Worm (Caenorhabditis elegans) whole organism, late embryonic: Measurements from ENCODE around the gene K02F3.9.

Source experiments
- F13H6.1 ChIP-seq: sonication (generic microtip); optimal IDR thresholded peaks from 2 replicates; lab custom pipeline; 2016; ENCODE audit warnings: missing genetic modification characterization, missing compliant biosample characterization
- K02D7.2 ChIP-seq: sonication (generic microtip); optimal IDR thresholded peaks from 2 replicates; lab custom pipeline; 2017; ENCODE audit warnings: mild to moderate bottlenecking, missing genetic modification characterization, missing compliant biosample characterization
- T23F11.4 ChIP-seq: fragments of 200-800 bp; sonication (Bioruptor generic); optimal IDR thresholded peaks from 2 replicates; lab custom pipeline; 2018; ENCODE audit warnings: mild to moderate bottlenecking, missing genetic modification characterization, missing compliant biosample characterization
- ama-1 ChIP-seq: fragments of 150-350 bp; optimal IDR thresholded peaks from 2 replicates; lab custom pipeline; 2014
- ceh-14 ChIP-seq: sonication (generic microtip); optimal IDR thresholded peaks from 2 replicates; lab custom pipeline; 2016; ENCODE audit warnings: missing genotype, missing genetic modification characterization, missing compliant biosample characterization
- ceh-18 ChIP-seq: sonication (generic microtip); optimal IDR thresholded peaks from 2 replicates; lab custom pipeline; 2016; ENCODE audit warnings: missing genetic modification characterization, missing compliant biosample characterization
- ceh-24 ChIP-seq: sonication (generic microtip); optimal IDR thresholded peaks from 2 replicates; lab custom pipeline; 2016; ENCODE audit warnings: mild to moderate bottlenecking, missing genetic modification characterization, missing compliant biosample characterization
- ceh-30 ChIP-seq: fragments of 150-350 bp; optimal IDR thresholded peaks from 2 replicates; lab custom pipeline; 2014; ENCODE audit warnings: missing biosample characterization, missing genetic modification characterization
- ceh-34 ChIP-seq: sonication (generic microtip); optimal IDR thresholded peaks from 2 replicates; lab custom pipeline; 2016; ENCODE audit warnings: mild to moderate bottlenecking, missing genetic modification characterization, missing compliant biosample characterization
- ceh-45 ChIP-seq: fragments of 200-800 bp; sonication (Bioruptor generic); IDR thresholded peaks from 2 replicates; pipeline ENCODE4 v1.3.6; 2022; ENCODE audit warnings: missing genetic modification reagents, missing genetic modification characterization, missing compliant biosample characterization
- ceh-48 ChIP-seq: sonication (generic microtip); optimal IDR thresholded peaks from 2 replicates; lab custom pipeline; 2016; ENCODE audit warnings: missing genetic modification characterization, inconsistent platforms, missing compliant biosample characterization
- ceh-9 ChIP-seq: sonication (generic microtip); optimal IDR thresholded peaks from 2 replicates; lab custom pipeline; 2016; ENCODE audit warnings: mild to moderate bottlenecking, missing genetic modification characterization, inconsistent platforms, missing compliant biosample characterization
- che-1 ChIP-seq: sonication (generic microtip); optimal IDR thresholded peaks from 2 replicates; lab custom pipeline; 2016; ENCODE audit warnings: mild to moderate bottlenecking, missing genetic modification characterization, missing compliant biosample characterization
- dve-1 ChIP-seq: sonication (generic microtip); optimal IDR thresholded peaks from 2 replicates; lab custom pipeline; 2017; ENCODE audit warnings: antibody characterized with exemption, mild to moderate bottlenecking, missing genetic modification characterization, missing compliant biosample characterization
- elt-2 ChIP-seq: sonication (generic microtip); optimal IDR thresholded peaks from 2 replicates; lab custom pipeline; 2016; ENCODE audit warnings: missing genetic modification reagents, missing genetic modification characterization, missing compliant biosample characterization
- elt-4 ChIP-seq: sonication (generic microtip); optimal IDR thresholded peaks from 2 replicates; lab custom pipeline; 2016; ENCODE audit warnings: missing genetic modification characterization, missing compliant biosample characterization
- eyg-1 ChIP-seq: sonication (generic microtip); optimal IDR thresholded peaks from 2 replicates; lab custom pipeline; 2016; ENCODE audit warnings: missing genotype, missing genetic modification characterization, missing compliant biosample characterization
- fax-1 ChIP-seq: sonication (generic microtip); optimal IDR thresholded peaks from 2 replicates; lab custom pipeline; 2016; ENCODE audit warnings: missing genotype, missing genetic modification characterization, missing compliant biosample characterization
- fkh-10 ChIP-seq: fragments of 150-350 bp; optimal IDR thresholded peaks from 2 replicates; lab custom pipeline; 2014; ENCODE audit warnings: missing biosample characterization, missing genetic modification reagents, missing genetic modification characterization
- fkh-6 ChIP-seq: sonication (generic microtip); optimal IDR thresholded peaks from 2 replicates; lab custom pipeline; 2016; ENCODE audit warnings: missing genetic modification characterization, missing compliant biosample characterization
- hlh-13 ChIP-seq: fragments of 200-800 bp; sonication (Bioruptor generic); optimal IDR thresholded peaks from 2 replicates; lab custom pipeline; 2018; ENCODE audit warnings: mild to moderate bottlenecking, missing genetic modification characterization, missing compliant biosample characterization
- hlh-30 ChIP-seq: sonication (generic microtip); optimal IDR thresholded peaks from 2 replicates; lab custom pipeline; 2017; ENCODE audit warnings: antibody characterized with exemption, missing genetic modification characterization, missing compliant biosample characterization; ENCODE audit not compliant: insufficient read depth
- hlh-6 ChIP-seq: sonication (generic microtip); optimal IDR thresholded peaks from 2 replicates; lab custom pipeline; 2016; ENCODE audit warnings: missing genotype, missing genetic modification characterization, missing compliant biosample characterization
- hlh-8 ChIP-seq: sonication (generic microtip); optimal IDR thresholded peaks from 2 replicates; lab custom pipeline; 2016; ENCODE audit warnings: missing genotype, missing genetic modification characterization, missing compliant biosample characterization
- lim-6 ChIP-seq: sonication (generic microtip); optimal IDR thresholded peaks from 2 replicates; lab custom pipeline; 2016; ENCODE audit warnings: missing genetic modification characterization, missing compliant biosample characterization
- lin-11 ChIP-seq: fragments of 200-800 bp; sonication (Bioruptor generic); optimal IDR thresholded peaks from 2 replicates; lab custom pipeline; 2018; ENCODE audit warnings: mild to moderate bottlenecking, missing genetic modification characterization, missing compliant biosample characterization
- madf-2 ChIP-seq: sonication (generic microtip); optimal IDR thresholded peaks from 2 replicates; lab custom pipeline; 2017; ENCODE audit warnings: missing genetic modification characterization, missing compliant biosample characterization
- mec-3 ChIP-seq: sonication (generic microtip); optimal IDR thresholded peaks from 2 replicates; lab custom pipeline; 2016; ENCODE audit warnings: borderline replicate concordance, missing genetic modification characterization, missing compliant biosample characterization
- nfya-1 ChIP-seq: sonication (generic microtip); optimal IDR thresholded peaks from 2 replicates; lab custom pipeline; 2017; ENCODE audit warnings: missing genetic modification characterization, mild to moderate bottlenecking, missing compliant biosample characterization, antibody characterized with exemption, moderate library complexity
- nhr-11 ChIP-seq: fragments of 150-350 bp; optimal IDR thresholded peaks from 2 replicates; lab custom pipeline; 2014; ENCODE audit warnings: missing biosample characterization, missing genetic modification characterization
- nhr-232 ChIP-seq: sonication (generic microtip); optimal IDR thresholded peaks from 2 replicates; lab custom pipeline; 2016; ENCODE audit warnings: missing genetic modification characterization, missing compliant biosample characterization
- odd-2 ChIP-seq: sonication (generic microtip); optimal IDR thresholded peaks from 2 replicates; lab custom pipeline; 2017; ENCODE audit warnings: antibody characterized with exemption, mild to moderate bottlenecking, missing genetic modification characterization, missing compliant biosample characterization
- pag-3 ChIP-seq: sonication (generic microtip); optimal IDR thresholded peaks from 2 replicates; lab custom pipeline; 2016; ENCODE audit warnings: missing compliant biosample characterization, missing genetic modification characterization, borderline replicate concordance
- pat-9 ChIP-seq: fragments of 200-800 bp; sonication (Bioruptor generic); optimal IDR thresholded peaks from 2 replicates; lab custom pipeline; 2018; ENCODE audit warnings: mild to moderate bottlenecking, missing genetic modification characterization, moderate library complexity, missing compliant biosample characterization
- pha-4 ChIP-seq: fragments of 150-350 bp; optimal IDR thresholded peaks from 2 replicates; lab custom pipeline; 2018; ENCODE audit warnings: missing biosample characterization, missing genetic modification reagents, missing genetic modification characterization
- pqm-1 ChIP-seq: sonication (generic microtip); optimal IDR thresholded peaks from 2 replicates; lab custom pipeline; 2016; ENCODE audit warnings: missing genetic modification characterization, missing compliant biosample characterization
- rnt-1 ChIP-seq: sonication (generic microtip); optimal IDR thresholded peaks from 2 replicates; lab custom pipeline; 2016; ENCODE audit warnings: missing genetic modification characterization, missing compliant biosample characterization
- sox-4 ChIP-seq: sonication (generic microtip); optimal IDR thresholded peaks from 2 replicates; lab custom pipeline; 2017; ENCODE audit warnings: mild to moderate bottlenecking, missing genetic modification characterization, inconsistent platforms, missing compliant biosample characterization
- syd-9 ChIP-seq: sonication (generic microtip); optimal IDR thresholded peaks from 2 replicates; lab custom pipeline; 2016; ENCODE audit warnings: mild to moderate bottlenecking, missing genetic modification characterization, moderate library complexity, missing compliant biosample characterization
- tbx-2 ChIP-seq: sonication (generic microtip); optimal IDR thresholded peaks from 2 replicates; lab custom pipeline; 2016; ENCODE audit warnings: missing genetic modification characterization, missing compliant biosample characterization
- tbx-7 ChIP-seq: sonication (generic microtip); optimal IDR thresholded peaks from 2 replicates; lab custom pipeline; 2016; ENCODE audit warnings: missing genotype, missing genetic modification characterization, missing compliant biosample characterization
- ttx-3 ChIP-seq: sonication (generic microtip); optimal IDR thresholded peaks from 2 replicates; lab custom pipeline; 2016; ENCODE audit warnings: missing genetic modification reagents, missing genetic modification characterization, missing compliant biosample characterization
- unc-3 ChIP-seq, 2 experiments: fragments of 200-800 bp in 1 of 2; sonication (Bioruptor generic) in 1 of 2; sonication (generic microtip) in 1 of 2; conservative IDR thresholded peaks in 1 of 2; optimal IDR thresholded peaks in 1 of 2; 2 replicates each; pipeline versions ENCODE4 v1.3.6 to Lab custom; 2016 to 2022; ENCODE audit warnings: missing compliant biosample characterization in 2 of 2, missing genetic modification characterization in 2 of 2, missing genetic modification reagents in 1 of 2
- unc-42 ChIP-seq: sonication (generic microtip); optimal IDR thresholded peaks from 2 replicates; lab custom pipeline; 2016; ENCODE audit warnings: missing genotype, missing genetic modification characterization, missing compliant biosample characterization
- unc-55 ChIP-seq: sonication (generic microtip); optimal IDR thresholded peaks from 2 replicates; lab custom pipeline; 2017; ENCODE audit warnings: missing biosample characterization, missing genetic modification reagents, missing genetic modification characterization
- zip-5 ChIP-seq: sonication (generic microtip); optimal IDR thresholded peaks from 2 replicates; lab custom pipeline; 2016; ENCODE audit warnings: missing genetic modification characterization, missing compliant biosample characterization
- ztf-16 ChIP-seq: sonication (generic microtip); optimal IDR thresholded peaks from 2 replicates; lab custom pipeline; 2017; ENCODE audit warnings: missing genetic modification characterization, missing compliant biosample characterization

Gene K02F3.9

DNA sequence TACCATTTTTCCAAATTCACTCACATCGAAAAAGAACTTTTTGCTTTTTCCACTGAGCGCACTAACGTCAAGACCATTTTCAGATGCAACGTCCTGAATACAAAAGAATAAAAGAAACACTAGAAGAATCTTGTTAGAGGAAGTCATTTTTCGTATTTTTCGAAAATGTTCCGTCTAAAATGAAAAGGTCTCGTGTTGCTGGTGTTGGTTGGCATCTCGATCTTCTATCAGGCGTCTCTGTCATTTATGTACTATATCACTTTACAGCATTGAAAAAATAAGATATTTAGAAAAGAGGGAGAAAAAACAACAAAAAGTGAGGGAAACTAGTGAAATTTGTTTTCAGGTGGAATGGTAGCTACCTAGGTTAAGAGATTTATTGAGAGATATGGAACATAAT lies at the start of gene K02F3.9:
Gene K02F3.9, minus strand, starts transcription at position 190 of the 400 bp plus-strand sequence.
- TF ChIP-seq nhr-232 (tag; lab: Kevin White, UChicago) (no peak), madf-2 (tag; lab: Kevin White, UChicago) (no peak), eyg-1 (tag; lab: Kevin White, UChicago) (no peak), pag-3 (no peak), K02D7.2 (no peak), ama-1 (lab: Kevin White, UChicago) (no peak), fax-1 (tag; lab: Kevin White, UChicago) (no peak), ceh-30 (tag; lab: Kevin White, UChicago) (no peak), pha-4 (tag; lab: Kevin White, UChicago) (no peak), tbx-7 (tag; lab: Kevin White, UChicago) (no peak), zip-5 (tag; lab: Kevin White, UChicago) (no peak), mec-3 (no peak), fkh-6 (no peak), ceh-24 (tag; lab: Kevin White, UChicago) (no peak), sox-4 (tag; lab: Kevin White, UChicago) (no peak), hlh-6 (tag; lab: Kevin White, UChicago) (no peak), hlh-13 (GFP tag; lab: Kevin White, UChicago) (no peak), pat-9 (tag; lab: Kevin White, UChicago) (no peak), ttx-3 (tag; lab: Kevin White, UChicago) (no peak), pqm-1 (tag; lab: Kevin White, UChicago) (no peak)

DNA sequence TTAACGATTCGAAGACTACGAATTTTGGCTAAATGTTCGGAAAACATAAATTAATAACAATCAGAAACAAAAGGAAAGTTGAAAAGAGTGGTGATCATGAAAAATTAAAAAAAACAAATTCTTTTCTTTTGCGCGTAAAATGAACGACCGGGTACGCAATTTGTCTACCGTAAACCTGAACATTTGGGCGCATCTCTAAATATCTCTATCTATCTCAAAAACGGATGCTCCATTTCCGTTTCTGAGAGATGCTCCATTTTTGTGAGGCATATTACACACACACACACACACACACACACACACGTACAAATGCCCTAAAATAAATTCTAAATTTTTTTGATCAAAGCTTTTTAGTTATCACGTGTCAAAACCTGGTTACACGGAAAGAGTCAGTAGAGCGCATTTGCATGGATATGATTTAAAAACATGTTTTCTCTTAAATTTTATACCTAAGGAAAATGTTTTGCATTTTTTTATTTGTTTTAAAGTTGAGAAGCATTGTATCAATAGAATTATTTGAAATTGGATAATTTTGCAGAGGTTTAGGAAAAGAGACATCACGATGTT lies 47.9 kb upstream of the K02F3.9 start:
- no peak for TF ChIP-seq lin-11 (tag; lab: Kevin White, UChicago)
- no peak for TF ChIP-seq dve-1 (tag; lab: Kevin White, UChicago)
- TF ChIP-seq hlh-30: peak; percentile 48
- peak; percentile 40 for TF ChIP-seq unc-42

DNA sequence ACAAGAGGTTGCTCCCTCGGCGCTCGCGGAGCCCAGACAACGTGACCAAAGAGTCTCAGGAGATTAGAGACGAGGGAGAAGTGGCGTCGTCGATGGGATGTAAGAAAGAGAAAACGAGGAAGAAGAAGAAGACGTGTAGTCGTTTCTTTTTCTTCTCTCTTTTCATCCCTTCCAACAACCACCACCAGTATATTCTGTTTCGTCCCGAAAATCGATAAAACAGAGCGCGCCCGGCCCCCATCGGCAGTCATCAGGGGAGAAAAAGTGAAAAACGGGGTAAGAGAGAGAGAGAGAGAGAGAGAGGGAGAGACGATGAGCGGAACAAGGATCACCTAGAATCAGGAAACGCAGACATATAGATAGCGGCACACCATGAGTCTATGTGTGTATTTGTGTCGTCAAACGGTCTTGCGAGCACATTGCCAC lies 46.7 kb upstream of the K02F3.9 start:
- TF ChIP-seq unc-3 (GFP tag; conservative IDR thresholded peaks at IDR 0.05; lab: Robert Waterston, UW) (no peak; the same call in 1 of the 2 replicates), unc-3 (tag; optimal IDR thresholded peaks at IDR 0.05; lab: Kevin White, UChicago) (peak; percentile 45), pqm-1 (tag; lab: Kevin White, UChicago) (no peak), ceh-48 (tag; lab: Kevin White, UChicago) (peak; percentile 99), che-1 (no peak), unc-42 (peak; percentile 73), ceh-9 (tag; lab: Kevin White, UChicago) (no peak), F13H6.1 (peak; percentile 1), ceh-45 (0 out of 2 replicates have a peak, but pooled peaks have one; percentile 19), pha-4 (tag; lab: Kevin White, UChicago) (no peak), nhr-11 (tag; lab: Kevin White, UChicago) (no peak), ceh-14 (tag; lab: Kevin White, UChicago) (peak; percentile 50), dve-1 (tag; lab: Kevin White, UChicago) (peak; percentile 55), lin-11 (tag; lab: Kevin White, UChicago) (no peak), ama-1 (lab: Kevin White, UChicago) (no peak), ztf-16 (no peak), fkh-10 (GFP tag; lab: Kevin White, UChicago) (peak; percentile 44), syd-9 (tag; lab: Kevin White, UChicago) (peak; percentile 14), odd-2 (tag; lab: Kevin White, UChicago) (no peak), tbx-2 (peak; percentile 76), unc-55 (GFP tag; lab: Kevin White, UChicago) (peak; percentile 55), fax-1 (tag; lab: Kevin White, UChicago) (no peak), elt-4 (tag; lab: Kevin White, UChicago) (no peak), fkh-6 (no peak), nfya-1 (tag; lab: Kevin White, UChicago) (peak; percentile 71), ceh-18 (tag; lab: Kevin White, UChicago) (peak; percentile 42), hlh-30 (peak; percentile 73), elt-2 (tag; lab: Kevin White, UChicago) (peak; percentile 52), T23F11.4 (no peak), ceh-24 (tag; lab: Kevin White, UChicago) (no peak), lim-6 (tag; lab: Kevin White, UChicago) (no peak), eyg-1 (tag; lab: Kevin White, UChicago) (peak; percentile 53), hlh-8 (tag; lab: Kevin White, UChicago) (no peak), ceh-34 (tag; lab: Kevin White, UChicago) (peak; percentile 40), rnt-1 (tag; lab: Kevin White, UChicago) (peak; percentile 10), ttx-3 (tag; lab: Kevin White, UChicago) (no peak)
